Worm (Caenorhabditis elegans): Measurements from ENCODE around the gene dhcr-24.

The dhcr-24 gene

DNA sequence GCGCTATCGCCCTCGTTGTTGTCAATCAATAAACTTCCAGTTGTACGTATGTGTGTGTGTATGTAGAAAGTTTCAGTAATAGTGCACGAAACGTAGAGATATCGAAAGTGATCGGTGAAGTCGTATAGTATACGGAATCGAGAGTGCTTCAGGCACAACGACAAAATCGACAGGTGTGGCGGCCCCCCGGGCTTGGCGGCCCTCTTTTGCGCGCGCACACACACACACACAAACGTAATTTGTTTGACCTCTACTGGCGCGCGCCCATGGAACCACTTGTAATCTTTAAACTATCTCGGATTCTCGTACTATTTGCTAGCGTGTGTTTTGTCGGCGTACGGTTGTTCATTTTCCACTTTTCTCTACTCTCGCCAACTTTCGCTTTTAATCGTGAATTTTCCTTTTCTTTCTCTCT lies 27.6 kb upstream of the dhcr-24 start:
- TF ChIP-seq hlh-26 (GFP tag; conservative IDR thresholded peaks at IDR 0.05), result no peak
- no peak for TF ChIP-seq madf-8 (GFP tag; conservative IDR thresholded peaks at IDR 0.05)
- peak; percentile 35 for TF ChIP-seq nhr-80 (tag; optimal IDR thresholded peaks at IDR 0.05)
- TF ChIP-seq nfyb-1 (GFP tag; IDR thresholded peaks at IDR 0.05), result no peak
- no peak for TF ChIP-seq rpc-1 (optimal IDR thresholded peaks at IDR 0.05)
- TF ChIP-seq rpc-1 (tag; optimal IDR thresholded peaks at IDR 0.05), result no peak
- no peak for TF ChIP-seq Y53G8AR.9 (GFP tag; conservative IDR thresholded peaks at IDR 0.05)
- no peak for TF ChIP-seq madf-3 (GFP tag; IDR thresholded peaks at IDR 0.05)
- no peak for TF ChIP-seq snpc-3.4 (tag; optimal IDR thresholded peaks at IDR 0.05)
- TF ChIP-seq F52B5.7 (tag; optimal IDR thresholded peaks at IDR 0.05), result no peak
- TF ChIP-seq K12H6.12 (tag; optimal IDR thresholded peaks at IDR 0.05), result peak; percentile 14
- no peak for TF ChIP-seq T26A5.8 (tag; optimal IDR thresholded peaks at IDR 0.05)
- no peak for TF ChIP-seq sdz-38 (tag; optimal IDR thresholded peaks at IDR 0.05)
- no peak for TF ChIP-seq gei-17 (GFP tag; optimal IDR thresholded peaks at IDR 0.05)
- TF ChIP-seq ccch-3 (GFP tag; optimal IDR thresholded peaks at IDR 0.05), result no peak
- TF ChIP-seq ceh-79 (tag; optimal IDR thresholded peaks at IDR 0.05), result no peak
- no peak for TF ChIP-seq C17E4.6 (GFP tag; IDR thresholded peaks at IDR 0.05)
- no peak for TF ChIP-seq attf-3 (GFP tag; conservative IDR thresholded peaks at IDR 0.05)
- no peak for TF ChIP-seq bed-1 (GFP tag; IDR thresholded peaks at IDR 0.05)
- TF ChIP-seq ets-4 (GFP tag; optimal IDR thresholded peaks at IDR 0.05), result no peak
- TF ChIP-seq unc-62 (GFP tag; optimal IDR thresholded peaks at IDR 0.05), result no peak
- no peak for TF ChIP-seq rcor-1 (GFP tag; IDR thresholded peaks at IDR 0.05)
- TF ChIP-seq ceh-100 (GFP tag; IDR thresholded peaks at IDR 0.05), result no peak
- TF ChIP-seq F39B2.1 (GFP tag; IDR thresholded peaks at IDR 0.05), result no peak
- TF ChIP-seq egrh-3 (GFP tag; IDR thresholded peaks at IDR 0.05), result no peak
- TF ChIP-seq athp-1 (tag; optimal IDR thresholded peaks at IDR 0.05), result no peak
- no peak for TF ChIP-seq snpc-4 (GFP tag; optimal IDR thresholded peaks at IDR 0.05)
- TF ChIP-seq snpc-4 (tag; optimal IDR thresholded peaks at IDR 0.05), result no peak
- no peak for TF ChIP-seq ztf-6 (GFP tag; IDR thresholded peaks at IDR 0.05)
- no peak for TF ChIP-seq sptf-2 (GFP tag; optimal IDR thresholded peaks at IDR 0.05)
- no peak for TF ChIP-seq F22D6.2 (tag; optimal IDR thresholded peaks at IDR 0.05)
- TF ChIP-seq tlf-1 (GFP tag; optimal IDR thresholded peaks at IDR 0.05), result no peak
- no peak for TF ChIP-seq T07F8.4 (tag; optimal IDR thresholded peaks at IDR 0.05)
- TF ChIP-seq F33H1.4 (GFP tag; IDR thresholded peaks at IDR 0.05), result no peak
- TF ChIP-seq ceh-58 (GFP tag; IDR thresholded peaks at IDR 0.05), result no peak
- TF ChIP-seq lin-40 (tag; optimal IDR thresholded peaks at IDR 0.05), result peak; percentile 40
- no peak for TF ChIP-seq lir-1 (GFP tag; conservative IDR thresholded peaks at IDR 0.05)
- no peak for TF ChIP-seq K11D2.4 (GFP tag; IDR thresholded peaks at IDR 0.05)
- peak; percentile 40; the same call in 1 of the 2 replicates for TF ChIP-seq hmg-1.2 (GFP tag; IDR thresholded peaks at IDR 0.05)
- no peak for TF ChIP-seq let-526 (GFP tag; IDR thresholded peaks at IDR 0.05)
- TF ChIP-seq tbp1 (GFP tag; optimal IDR thresholded peaks at IDR 0.05), result no peak
- TF ChIP-seq fkh-3 (tag; optimal IDR thresholded peaks at IDR 0.05), result no peak
- TF ChIP-seq ztf-25 (GFP tag; IDR thresholded peaks at IDR 0.05), result no peak
- TF ChIP-seq ztf-18 (tag; optimal IDR thresholded peaks at IDR 0.05), result no peak
- no peak for TF ChIP-seq ekl-4 (GFP tag; IDR thresholded peaks at IDR 0.05)
- no peak for TF ChIP-seq madf-6 (GFP tag; IDR thresholded peaks at IDR 0.05)
- TF ChIP-seq somi-1 (GFP tag; optimal IDR thresholded peaks at IDR 0.05), result no peak
- TF ChIP-seq F57A8.1 (GFP tag; optimal IDR thresholded peaks at IDR 0.05), result no peak
- peak; percentile 69 for TF ChIP-seq ceh-27 (GFP tag; optimal IDR thresholded peaks at IDR 0.05)
- no peak for TF ChIP-seq dpl-1 (GFP tag; optimal IDR thresholded peaks at IDR 0.05)
- TF ChIP-seq F49E8.2 (tag; optimal IDR thresholded peaks at IDR 0.05; ENCODE audit: insufficient read depth), result no peak
